Fruit fly (Drosophila melanogaster) whole organism, embryonic: ENCODE data around the gene CG32413.
A peak's percentile ranks its signal among the peaks of the same experiment; 100 is the strongest.

Experiments
- BEAF-32 ChIP-seq: fragments of 200-800 bp; sonication (Bioruptor generic); optimal IDR thresholded peaks from 3 replicates; lab custom pipeline; 2017; ENCODE audit warnings: missing biosample characterization, missing genetic modification characterization, mild to moderate bottlenecking, moderate library complexity, missing genetic modification reagents
- Bgb ChIP-seq: fragments of 200-800 bp; sonication (Bioruptor generic); IDR thresholded peaks from 2 replicates; pipeline ENCODE4 v1.3.6; 2022; ENCODE audit warnings: missing biosample characterization, missing genetic modification characterization; ENCODE audit not compliant: partially characterized antibody
- CG10147 ChIP-seq: fragments of 200-800 bp; sonication (Bioruptor generic); optimal IDR thresholded peaks from 2 replicates; lab custom pipeline; 2019; ENCODE audit warnings: missing biosample characterization, mild to moderate bottlenecking, missing genetic modification characterization, moderate library complexity
- CG11723 ChIP-seq: fragments of 200-800 bp; sonication (Bioruptor generic); optimal IDR thresholded peaks from 2 replicates; lab custom pipeline; 2017; ENCODE audit warnings: missing biosample characterization, mild to moderate bottlenecking, missing genetic modification characterization
- CG15514 ChIP-seq: fragments of 200-800 bp; sonication (Bioruptor generic); optimal IDR thresholded peaks from 3 replicates; lab custom pipeline; 2017; ENCODE audit warnings: missing biosample characterization, missing genetic modification characterization, mild to moderate bottlenecking, moderate library complexity, missing genetic modification reagents
- CG17829 ChIP-seq: fragments of 200-800 bp; optimal IDR thresholded peaks from 2 replicates; lab custom pipeline; 2019; ENCODE audit warnings: missing biosample characterization, mild to moderate bottlenecking, missing genetic modification characterization, moderate library complexity
- CG18011 ChIP-seq: fragments of 200-800 bp; sonication (Bioruptor generic); optimal IDR thresholded peaks from 2 replicates; lab custom pipeline; 2017; ENCODE audit warnings: missing biosample characterization, missing genetic modification characterization, mild to moderate bottlenecking, moderate library complexity, missing genotype
- CG2116 ChIP-seq: fragments of 200-800 bp; sonication (Bioruptor generic); optimal IDR thresholded peaks from 3 replicates; lab custom pipeline; 2018; ENCODE audit warnings: missing biosample characterization, mild to moderate bottlenecking, missing genetic modification characterization
- CG2712 ChIP-seq: fragments of 200-800 bp; optimal IDR thresholded peaks from 3 replicates; lab custom pipeline; 2019; ENCODE audit warnings: missing biosample characterization, mild to moderate bottlenecking, missing genetic modification characterization, moderate library complexity
- CG31224 ChIP-seq: fragments of 200-800 bp; sonication (Bioruptor generic); IDR thresholded peaks from 2 replicates; pipeline ENCODE4 v1.3.6; 2022; ENCODE audit warnings: missing biosample characterization, missing genetic modification characterization
- CG3847 ChIP-seq: fragments of 200-800 bp; sonication (Bioruptor generic); IDR thresholded peaks from 2 replicates; pipeline ENCODE4 v1.3.6; 2022; ENCODE audit warnings: missing biosample characterization, missing genetic modification characterization
- CG4617 ChIP-seq: fragments of 200-800 bp; sonication (Bioruptor generic); optimal IDR thresholded peaks from 3 replicates; lab custom pipeline; 2016; ENCODE audit warnings: missing biosample characterization, missing genetic modification characterization, borderline replicate concordance
- CG9797 ChIP-seq: fragments of 200-800 bp; sonication (Bioruptor generic); optimal IDR thresholded peaks from 3 replicates; lab custom pipeline; 2018; ENCODE audit warnings: missing biosample characterization, mild to moderate bottlenecking, missing genetic modification characterization
- CG9876 ChIP-seq: fragments of 200-800 bp; sonication (Bioruptor generic); optimal IDR thresholded peaks from 2 replicates; lab custom pipeline; 2016; ENCODE audit warnings: missing biosample characterization, missing genetic modification characterization
- CTCF ChIP-seq: fragments of 200-800 bp; sonication (Bioruptor generic); optimal IDR thresholded peaks from 2 replicates; lab custom pipeline; 2017; ENCODE audit warnings: missing biosample characterization, mild to moderate bottlenecking, missing genetic modification characterization, moderate library complexity
- Dll ChIP-seq: fragments of 200-800 bp; sonication (Bioruptor generic); IDR thresholded peaks from 4 replicates; pipeline ENCODE4 v1.3.6; 2022; ENCODE audit warnings: missing biosample characterization, missing genetic modification characterization; ENCODE audit not compliant: partially characterized antibody
- Dp ChIP-seq: fragments of 200-800 bp; sonication (Bioruptor generic); optimal IDR thresholded peaks from 2 replicates; lab custom pipeline; 2018; ENCODE audit warnings: missing biosample characterization, mild to moderate bottlenecking, missing genetic modification characterization, moderate library complexity
- Dref ChIP-seq: fragments of 200-800 bp; sonication (Bioruptor generic); IDR thresholded peaks from 2 replicates; pipeline ENCODE4 v1.3.6; 2022; ENCODE audit warnings: missing biosample characterization, missing genetic modification characterization
- E2f2 ChIP-seq: fragments of 200-800 bp; sonication (Bioruptor generic); IDR thresholded peaks from 2 replicates; pipeline ENCODE4 v1.3.6; 2022; ENCODE audit warnings: missing biosample characterization, missing genetic modification characterization
- Ets97D ChIP-seq: fragments of 200-800 bp; sonication (Bioruptor generic); optimal IDR thresholded peaks from 3 replicates; lab custom pipeline; 2016; ENCODE audit warnings: missing biosample characterization, missing genetic modification characterization
- HmgZ ChIP-seq: fragments of 200-800 bp; sonication (Bioruptor generic); optimal IDR thresholded peaks from 2 replicates; lab custom pipeline; 2018; ENCODE audit warnings: missing biosample characterization, mild to moderate bottlenecking, missing genetic modification characterization
- MESR4 ChIP-seq: fragments of 200-800 bp; sonication (Bioruptor generic); optimal IDR thresholded peaks from 2 replicates; lab custom pipeline; 2018; ENCODE audit warnings: missing biosample characterization, mild to moderate bottlenecking, missing genetic modification characterization, moderate library complexity
- Mad ChIP-seq: fragments of 200-800 bp; sonication (Bioruptor generic); optimal IDR thresholded peaks from 2 replicates; lab custom pipeline; 2016; ENCODE audit warnings: missing biosample characterization, missing genetic modification characterization
- Myb ChIP-seq: fragments of 200-800 bp; sonication (Bioruptor generic); optimal IDR thresholded peaks from 2 replicates; lab custom pipeline; 2016; ENCODE audit warnings: missing biosample characterization, missing genetic modification characterization
- Opbp ChIP-seq: fragments of 200-800 bp; sonication (Bioruptor generic); IDR thresholded peaks from 3 replicates; pipeline ENCODE4 v1.3.6; 2022; ENCODE audit warnings: missing biosample characterization, missing genetic modification characterization; ENCODE audit not compliant: partially characterized antibody
- Scr ChIP-seq: fragments of 200-800 bp; sonication (Bioruptor generic); IDR thresholded peaks from 2 replicates; pipeline ENCODE4 v1.3.6; 2022; ENCODE audit warnings: missing biosample characterization, missing genetic modification characterization; ENCODE audit not compliant: partially characterized antibody
- Sin3A ChIP-seq: fragments of >200 bp; optimal IDR thresholded peaks from 2 replicates; lab custom pipeline; 2018
- Sry-δ ChIP-seq: fragments of 200-800 bp; sonication (Bioruptor generic); optimal IDR thresholded peaks from 2 replicates; lab custom pipeline; 2016; ENCODE audit warnings: missing biosample characterization, missing genetic modification characterization
- amos ChIP-seq: fragments of 200-800 bp; sonication (Bioruptor generic); IDR thresholded peaks from 2 replicates; pipeline ENCODE4 v1.3.6; 2022; ENCODE audit warnings: missing biosample characterization, missing genetic modification characterization; ENCODE audit not compliant: partially characterized antibody
- ato ChIP-seq: fragments of 200-800 bp; sonication (Bioruptor generic); IDR thresholded peaks from 2 replicates; pipeline ENCODE4 v1.3.6; 2022; ENCODE audit warnings: missing biosample characterization, missing genetic modification characterization; ENCODE audit not compliant: partially characterized antibody
- chinmo ChIP-seq: fragments of 200-800 bp; sonication (Bioruptor generic); IDR thresholded peaks from 4 replicates; pipeline ENCODE4 v1.3.6; 2022; ENCODE audit warnings: missing biosample characterization, missing genetic modification characterization; ENCODE audit not compliant: partially characterized antibody
- dm ChIP-seq: fragments of 200-800 bp; sonication (Bioruptor generic); optimal IDR thresholded peaks from 3 replicates; lab custom pipeline; 2016; ENCODE audit warnings: missing biosample characterization, missing genetic modification characterization
- gfzf ChIP-seq: fragments of 200-800 bp; sonication (Bioruptor generic); optimal IDR thresholded peaks from 2 replicates; lab custom pipeline; 2016; ENCODE audit warnings: missing biosample characterization, mild to moderate bottlenecking, missing genetic modification characterization, moderate library complexity
- gro ChIP-seq: fragments of 200-800 bp; sonication (Bioruptor generic); optimal IDR thresholded peaks from 2 replicates; lab custom pipeline; 2016; ENCODE audit warnings: missing biosample characterization, missing genetic modification characterization
- hbn ChIP-seq: fragments of 200-800 bp; sonication (Bioruptor generic); IDR thresholded peaks from 2 replicates; pipeline ENCODE4 v1.3.6; 2022; ENCODE audit warnings: missing biosample characterization, missing genetic modification characterization; ENCODE audit not compliant: partially characterized antibody
- knrl ChIP-seq: fragments of 200-800 bp; sonication (Bioruptor generic); IDR thresholded peaks from 3 replicates; pipeline ENCODE4 v1.3.6; 2022; ENCODE audit warnings: missing biosample characterization, missing genetic modification characterization; ENCODE audit not compliant: partially characterized antibody
- nmo ChIP-seq: fragments of 200-800 bp; sonication (Bioruptor generic); optimal IDR thresholded peaks from 2 replicates; lab custom pipeline; 2018; ENCODE audit warnings: missing biosample characterization, mild to moderate bottlenecking, missing genetic modification characterization, moderate library complexity
- phol ChIP-seq: fragments of 200-800 bp; sonication (Bioruptor generic); optimal IDR thresholded peaks from 3 replicates; lab custom pipeline; 2018; ENCODE audit warnings: missing biosample characterization, mild to moderate bottlenecking, missing genetic modification characterization, moderate library complexity
- pita ChIP-seq: fragments of 200-800 bp; sonication (Bioruptor generic); optimal IDR thresholded peaks from 2 replicates; lab custom pipeline; 2017; ENCODE audit warnings: missing biosample characterization, mild to moderate bottlenecking, missing genetic modification characterization
- pnt ChIP-seq: fragments of 200-800 bp; sonication (Bioruptor generic); optimal IDR thresholded peaks from 3 replicates; lab custom pipeline; 2016; ENCODE audit warnings: missing biosample characterization, missing genetic modification characterization
- pzg ChIP-seq: fragments of 200-800 bp; sonication (Bioruptor generic); optimal IDR thresholded peaks from 3 replicates; lab custom pipeline; 2018; ENCODE audit warnings: missing biosample characterization, mild to moderate bottlenecking, missing genetic modification characterization, moderate library complexity
- sens ChIP-seq: fragments of 200-800 bp; sonication (Bioruptor generic); peaks from one replicate; lab custom pipeline; 2016; ENCODE audit warnings: missing biosample characterization, missing genetic modification characterization
- sr ChIP-seq: fragments of 200-800 bp; sonication (Bioruptor generic); IDR thresholded peaks from 3 replicates; pipeline ENCODE4 v1.3.6; 2022; ENCODE audit warnings: missing biosample characterization, missing genetic modification characterization
- ssp ChIP-seq: fragments of 200-800 bp; sonication (Bioruptor generic); IDR thresholded peaks from 2 replicates; pipeline ENCODE4 v1.3.6; 2022; ENCODE audit warnings: missing biosample characterization, missing genetic modification characterization
- stwl ChIP-seq: fragments of 200-800 bp; sonication (Bioruptor generic); optimal IDR thresholded peaks from 3 replicates; lab custom pipeline; 2018; ENCODE audit warnings: missing biosample characterization, mild to moderate bottlenecking, missing genetic modification characterization, moderate library complexity
- trem ChIP-seq: fragments of 200-800 bp; optimal IDR thresholded peaks from 3 replicates; lab custom pipeline; 2019; ENCODE audit warnings: missing biosample characterization, mild to moderate bottlenecking, missing genetic modification characterization, moderate library complexity
- tx ChIP-seq: fragments of 200-800 bp; sonication (Bioruptor generic); optimal IDR thresholded peaks from 2 replicates; lab custom pipeline; 2016; ENCODE audit warnings: missing biosample characterization, missing genetic modification characterization
- vnd ChIP-seq: fragments of 200-800 bp; sonication (Bioruptor generic); IDR thresholded peaks from 3 replicates; pipeline ENCODE4 v1.3.6; 2022; ENCODE audit warnings: missing biosample characterization, missing genetic modification characterization; ENCODE audit not compliant: partially characterized antibody
- vvl ChIP-seq: fragments of 200-800 bp; sonication (Bioruptor generic); IDR thresholded peaks from 2 replicates; pipeline ENCODE4 v1.3.6; 2022; ENCODE audit warnings: missing biosample characterization, missing genetic modification characterization

CG32413 gene

DNA sequence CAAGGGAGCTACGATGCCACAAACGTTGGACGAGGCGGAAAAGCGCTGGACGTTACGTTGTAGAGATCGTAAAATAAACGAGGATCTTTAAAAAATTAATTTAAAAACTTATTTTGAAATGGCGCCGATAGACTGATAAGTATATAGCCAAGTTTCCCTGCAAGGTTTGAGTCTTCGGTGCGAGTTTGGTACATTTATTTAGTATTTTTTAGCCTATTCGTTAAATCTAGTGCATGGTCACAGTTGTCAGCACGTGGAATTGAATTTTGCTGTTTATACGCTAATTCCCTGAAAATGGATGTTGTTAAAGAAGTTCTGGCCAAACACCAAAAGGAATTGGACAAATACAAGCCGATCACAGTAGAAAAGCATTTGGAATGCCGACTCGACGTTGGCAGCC is 4.5 kb downstream of the CG32413 start, which contains the start of gene CG32409:
Gene CG32409, plus strand, starts transcription at position 224 of the 400 bp plus-strand sequence.
- no peak for TF ChIP-seq tx
- peak; percentile 25 for TF ChIP-seq Mad
- no peak for TF ChIP-seq CG31224 (GFP tag; lab: Robert Waterston, UW)
- TF ChIP-seq trem: peak; percentile 58
- TF ChIP-seq ato (GFP tag; lab: Robert Waterston, UW): peak; percentile 31; the same call in 1 of the 2 replicates
- TF ChIP-seq hbn (GFP tag; lab: Robert Waterston, UW): no peak
- peak; percentile 99 for TF ChIP-seq E2f2 (GFP tag; lab: Robert Waterston, UW)
- peak; percentile 44 for TF ChIP-seq nmo (GFP tag; lab: Kevin White, UChicago)
- peak; percentile 55 for TF ChIP-seq HmgZ (tag; lab: Kevin White, UChicago)
- peak; percentile 54 for TF ChIP-seq MESR4 (GFP tag; lab: Kevin White, UChicago)
- peak; percentile 62 for TF ChIP-seq CG15514 (GFP tag; lab: Kevin White, UChicago)
- 0 out of 3 replicates have a peak, but pooled peaks have one; percentile 15 for TF ChIP-seq knrl (GFP tag; lab: Robert Waterston, UW)
- peak; percentile 74 for TF ChIP-seq Sry-δ (GFP tag; lab: Kevin White, UChicago)
- peak; percentile 94 for TF ChIP-seq pzg
- peak; percentile 75 for TF ChIP-seq phol
- TF ChIP-seq CTCF: peak; percentile 6
- no peak for TF ChIP-seq CG11723 (GFP tag; lab: Kevin White, UChicago)
- no peak for TF ChIP-seq CG18011 (GFP tag; lab: Kevin White, UChicago)
- 0 out of 4 replicates have a peak, but pooled peaks have one; percentile 35 for TF ChIP-seq Dll
- peak; percentile 68 for TF ChIP-seq pita (GFP tag; lab: Kevin White, UChicago)
- TF ChIP-seq gro (GFP tag; lab: Kevin White, UChicago): peak; percentile 45
- TF ChIP-seq CG10147 (GFP tag; lab: Kevin White, UChicago): no peak
- TF ChIP-seq Opbp: peak; percentile 48; the same call in 1 of the 3 replicates
- TF ChIP-seq Sin3A (lab: Kevin White, UChicago): peak; percentile 71
- TF ChIP-seq CG2116 (GFP tag; lab: Kevin White, UChicago): peak; percentile 68
- TF ChIP-seq sens (GFP tag; lab: Kevin White, UChicago): peak; percentile 39
- TF ChIP-seq CG2712 (tag; lab: Kevin White, UChicago): peak; percentile 47
- TF ChIP-seq sr: no peak
- 0 out of 2 replicates have a peak, but pooled peaks have one; percentile 7 for TF ChIP-seq ssp (GFP tag; lab: Robert Waterston, UW)
- peak; percentile 96 for TF ChIP-seq Dp
- TF ChIP-seq CG9797: peak; percentile 80
- TF ChIP-seq pnt: no peak
- peak; percentile 97 for TF ChIP-seq gfzf (GFP tag; lab: Kevin White, UChicago)
- peak; percentile 66 for TF ChIP-seq Ets97D
- TF ChIP-seq amos (GFP tag; lab: Robert Waterston, UW): peak; percentile 39; the same call in 1 of the 2 replicates
- peak; percentile 28 for TF ChIP-seq CG4617 (GFP tag; lab: Kevin White, UChicago)
- peak; percentile 58; the same call in 1 of the 2 replicates for TF ChIP-seq CG3847
- peak; percentile 37; the same call in 1 of the 2 replicates for TF ChIP-seq Bgb (GFP tag; lab: Robert Waterston, UW)
- 0 out of 4 replicates have a peak, but pooled peaks have one; percentile 36 for TF ChIP-seq chinmo (GFP tag; lab: Robert Waterston, UW)
- 0 out of 2 replicates have a peak, but pooled peaks have one; percentile 11 for TF ChIP-seq vvl
- peak; percentile 76 for TF ChIP-seq Myb
- TF ChIP-seq CG17829 (tag; lab: Kevin White, UChicago): peak; percentile 27
- TF ChIP-seq Scr (GFP tag; lab: Robert Waterston, UW): 0 out of 2 replicates have a peak, but pooled peaks have one; percentile 17
- TF ChIP-seq stwl: peak; percentile 53
- TF ChIP-seq BEAF-32: peak; percentile 52
- TF ChIP-seq CG9876 (GFP tag; lab: Kevin White, UChicago): no peak
- TF ChIP-seq dm (GFP tag; lab: Kevin White, UChicago): peak; percentile 99
- TF ChIP-seq vnd (GFP tag; lab: Robert Waterston, UW): no peak
- peak; percentile 88 for TF ChIP-seq Dref (GFP tag; lab: Robert Waterston, UW)
